Worm (Caenorhabditis elegans): Measurements from ENCODE around the gene Y39G8B.2.
"Not testable (repeated sequence)": the region's sequence is repeated elsewhere in the genome, so short reads cannot be mapped to it uniquely, and the experiment has no call there.

ce11 chrII:14019625-14020024, 43.6 kb upstream of the Y39G8B.2 start:
- not testable (repeated sequence) for TF ChIP-seq dve-1 (tag; optimal IDR thresholded peaks at IDR 0.05); ceh-34 (tag; optimal IDR thresholded peaks at IDR 0.05); ceh-31 (tag; optimal IDR thresholded peaks at IDR 0.05); hlh-30 (tag; optimal IDR thresholded peaks at IDR 0.05; ENCODE audit: insufficient read depth); nhr-11 (tag; optimal IDR thresholded peaks at IDR 0.05); unc-55 (GFP tag; optimal IDR thresholded peaks at IDR 0.05); ref-2 (tag; optimal IDR thresholded peaks at IDR 0.05); pag-3 (tag; optimal IDR thresholded peaks at IDR 0.05; ENCODE audit: borderline replicate concordance); fkh-6 (tag; optimal IDR thresholded peaks at IDR 0.05); ama-1 (optimal IDR thresholded peaks at IDR 0.05); ceh-24 (tag; optimal IDR thresholded peaks at IDR 0.05); ttx-3 (tag; optimal IDR thresholded peaks at IDR 0.05)
